Fruit fly (Drosophila melanogaster): ENCODE data around the gene Hsp60A.

The Hsp60A gene

DNA sequence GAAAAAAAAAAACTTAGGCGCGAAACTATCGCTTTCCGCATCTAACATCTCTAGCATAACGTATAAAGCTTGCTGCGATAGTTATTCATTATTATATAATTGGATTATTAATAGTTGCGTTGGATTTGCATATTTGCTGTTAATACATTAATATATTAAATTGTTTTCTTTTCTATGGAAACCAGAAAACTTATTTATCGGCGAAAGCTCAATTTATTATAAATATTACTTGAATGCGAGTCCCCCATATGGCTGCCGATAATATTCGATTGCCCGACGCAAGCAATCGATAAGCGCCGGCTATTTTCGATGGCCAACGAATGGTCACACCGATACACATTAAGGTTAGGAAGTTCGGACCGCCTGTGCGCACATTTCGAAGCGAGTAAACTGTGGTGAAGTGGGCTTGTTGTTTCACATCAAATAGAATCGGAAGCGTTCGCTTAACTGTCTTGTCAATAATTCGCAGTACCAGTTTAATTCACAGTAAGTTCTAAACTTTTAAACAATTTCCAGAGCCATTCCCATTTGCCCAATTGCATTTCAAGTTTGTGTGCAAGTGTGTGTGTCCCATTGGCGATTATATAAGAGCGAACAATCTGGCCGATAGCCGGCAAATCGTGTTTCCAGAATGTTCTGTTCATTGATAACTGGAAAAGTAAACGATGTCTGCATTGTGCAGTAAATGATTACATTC is at the start of gene Hsp60A (continued):
- TF ChIP-seq Aef1 (GFP tag; IDR thresholded peaks at IDR 0.05) (0 out of 3 replicates have a peak, but pooled peaks have one; percentile 19), so (GFP tag; IDR thresholded peaks at IDR 0.05) (no peak), Sry-δ (GFP tag; optimal IDR thresholded peaks at IDR 0.05) (peak; percentile 73), CG15601 (tag; optimal IDR thresholded peaks at IDR 0.05) (peak; percentile 59), CG6254 (GFP tag; optimal IDR thresholded peaks at IDR 0.05) (no peak), wdn (GFP tag; IDR thresholded peaks at IDR 0.05) (no peak), CG8388 (GFP tag; optimal IDR thresholded peaks at IDR 0.05) (peak; percentile 15), tx (GFP tag; optimal IDR thresholded peaks at IDR 0.05) (no peak), H2.0 (GFP tag; IDR thresholded peaks at IDR 0.05) (0 out of 2 replicates have a peak, but pooled peaks have one; percentile 8), z (GFP tag; IDR thresholded peaks at IDR 0.05) (no peak), CG14441 (GFP tag; IDR thresholded peaks at IDR 0.05) (peak; percentile 38; the same call in 1 of the 2 replicates), Tbp (GFP tag; optimal IDR thresholded peaks at IDR 0.05) (no peak), CG16779 (GFP tag; IDR thresholded peaks at IDR 0.05) (no peak), HmgD (GFP tag; optimal IDR thresholded peaks at IDR 0.05) (no peak), CG9609 (GFP tag; optimal IDR thresholded peaks at IDR 0.05) (no peak), pfk (GFP tag; optimal IDR thresholded peaks at IDR 0.05) (no peak), CG13296 (GFP tag; optimal IDR thresholded peaks at IDR 0.05) (peak; percentile 36), NC2α (GFP tag; optimal IDR thresholded peaks at IDR 0.05) (no peak), seq (GFP tag; IDR thresholded peaks at IDR 0.05) (no peak), schlank (tag; optimal IDR thresholded peaks at IDR 0.05) (no peak), CG7357 (GFP tag; IDR thresholded peaks at IDR 0.05) (no peak), trem (tag; optimal IDR thresholded peaks at IDR 0.05) (peak; percentile 47), sna (GFP tag; IDR thresholded peaks at IDR 0.05; ENCODE audit: partially characterized antibody) (peak; percentile 76; the same call in 1 of the 2 replicates), CG3847 (GFP tag; IDR thresholded peaks at IDR 0.05) (peak; percentile 25; the same call in 1 of the 2 replicates), CG15479 (GFP tag; optimal IDR thresholded peaks at IDR 0.05) (no peak), CG1233 (GFP tag; optimal IDR thresholded peaks at IDR 0.05) (no peak), cg (GFP tag; optimal IDR thresholded peaks at IDR 0.05) (peak; percentile 63), maf-S (GFP tag; optimal IDR thresholded peaks at IDR 0.05) (no peak), pum (GFP tag; optimal IDR thresholded peaks at IDR 0.05) (no peak), cato (GFP tag; optimal IDR thresholded peaks at IDR 0.05; ENCODE audit: borderline replicate concordance) (no peak), CG34224 (GFP tag; IDR thresholded peaks at IDR 0.05; ENCODE audit: partially characterized antibody) (peak; percentile 89), CG3163 (GFP tag; optimal IDR thresholded peaks at IDR 0.05) (no peak), yki (optimal IDR thresholded peaks at IDR 0.05) (no peak), Abd-B (GFP tag; optimal IDR thresholded peaks at IDR 0.05) (peak; percentile 63), zfh2 (GFP tag; optimal IDR thresholded peaks at IDR 0.05) (no peak), CG11696 (GFP tag; IDR thresholded peaks at IDR 0.05) (no peak), CG11695 (GFP tag; IDR thresholded peaks at IDR 0.05) (no peak), chif (GFP tag; optimal IDR thresholded peaks at IDR 0.05) (no peak), Hr51 (GFP tag; optimal IDR thresholded peaks at IDR 0.05) (peak in 1 of 2 experiments; percentile 56), mld (GFP tag; IDR thresholded peaks at IDR 0.05; ENCODE audit: partially characterized antibody) (0 out of 3 replicates have a peak, but pooled peaks have one; percentile 37), CG10565 (GFP tag; optimal IDR thresholded peaks at IDR 0.05) (no peak), usp (GFP tag; optimal IDR thresholded peaks at IDR 0.05) (no peak), CG7839 (tag; optimal IDR thresholded peaks at IDR 0.05) (peak; percentile 59), CrebB (tag; optimal IDR thresholded peaks at IDR 0.05) (no peak), CG2889 (GFP tag; IDR thresholded peaks at IDR 0.05) (no peak), Hsf (GFP tag; optimal IDR thresholded peaks at IDR 0.05) (peak; percentile 41), onecut (GFP tag; IDR thresholded peaks at IDR 0.05) (no peak), CG30431 (GFP tag; optimal IDR thresholded peaks at IDR 0.05) (no peak), sim (GFP tag; IDR thresholded peaks at IDR 0.05) (no peak), Stat92E (GFP tag; optimal IDR thresholded peaks at IDR 0.05) (no peak)
